Worm (Caenorhabditis elegans): ENCODE data around the gene syg-2.

syg-2 gene

DNA sequence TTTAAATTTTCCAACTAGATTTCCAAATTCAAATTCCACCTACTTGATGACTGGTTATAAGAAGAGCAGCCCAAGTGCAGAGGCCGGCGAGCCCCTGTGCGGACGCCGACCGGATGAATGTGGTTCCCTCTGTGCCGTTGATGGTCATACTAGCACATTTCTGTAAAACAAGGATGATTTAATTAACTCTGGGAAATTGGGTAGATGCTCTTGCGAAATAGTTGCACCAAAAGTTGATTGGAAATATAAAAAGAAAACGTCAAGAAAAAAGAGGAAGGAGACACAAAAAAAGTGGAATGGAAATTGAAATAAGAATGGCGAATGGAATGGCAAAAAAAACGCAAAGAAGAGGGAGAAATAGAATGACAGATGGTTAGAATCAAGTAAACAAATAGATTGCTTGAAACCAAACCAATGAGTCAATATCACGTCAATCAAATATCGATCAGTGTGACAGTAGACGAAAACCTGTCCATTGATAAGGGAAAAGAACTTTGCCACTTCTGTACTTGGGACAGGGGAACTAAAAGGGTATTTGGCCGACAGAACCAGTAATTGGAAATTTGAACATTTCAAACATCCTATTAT is 52.0 kb downstream of the syg-2 start, which contains the start of gene tmem-184 (continued):
- TF ChIP-seq lsy-2 (tag; optimal IDR thresholded peaks at IDR 0.05) (peak in 1 of 2 experiments; percentile 39), hlh-11 (tag; optimal IDR thresholded peaks at IDR 0.05) (peak; percentile 87), hlh-30 (tag; optimal IDR thresholded peaks at IDR 0.05; ENCODE audit: insufficient read depth) (peak; percentile 40), F10B5.3 (tag; optimal IDR thresholded peaks at IDR 0.05) (no peak), ztf-11 (tag; optimal IDR thresholded peaks at IDR 0.05) (no peak), unc-39 (tag; optimal IDR thresholded peaks at IDR 0.05) (no peak), hif-1 (tag; optimal IDR thresholded peaks at IDR 0.05) (peak in 1 of 2 experiments; percentile 20), nhr-6 (tag; optimal IDR thresholded peaks at IDR 0.05) (no peak), jun-1 (tag; optimal IDR thresholded peaks at IDR 0.05) (no peak), F26F4.8 (GFP tag; conservative IDR thresholded peaks at IDR 0.05) (no peak), attf-4 (tag; optimal IDR thresholded peaks at IDR 0.05) (no peak), ceh-62 (tag; optimal IDR thresholded peaks at IDR 0.05) (no peak), ceh-20 (GFP tag; IDR thresholded peaks at IDR 0.05) (peak; percentile 26; the same call in 1 of the 2 replicates), R02D3.7 (tag; optimal IDR thresholded peaks at IDR 0.05) (no peak), F49E8.2 (tag; optimal IDR thresholded peaks at IDR 0.05; ENCODE audit: borderline replicate concordance) (no peak), nhr-28 (tag; optimal IDR thresholded peaks at IDR 0.05) (peak; percentile 44), dpl-1 (GFP tag; optimal IDR thresholded peaks at IDR 0.05) (no peak), mes-2 (tag; optimal IDR thresholded peaks at IDR 0.05; ENCODE audit: poor library complexity, severe bottlenecking) (peak; percentile 0), nhr-48 (tag; optimal IDR thresholded peaks at IDR 0.05) (peak; percentile 88), T26A8.4 (GFP tag; IDR thresholded peaks at IDR 0.05) (no peak), snpc-1.2 (GFP tag; IDR thresholded peaks at IDR 0.05) (no peak), dmd-9 (GFP tag; IDR thresholded peaks at IDR 0.05) (no peak), mep-1 (tag; optimal IDR thresholded peaks at IDR 0.05) (peak; percentile 43), hmg-1.1 (GFP tag; IDR thresholded peaks at IDR 0.05) (0 out of 2 replicates have a peak, but pooled peaks have one; percentile 9), zag-1 (tag; optimal IDR thresholded peaks at IDR 0.05) (no peak), fkh-10 (GFP tag; optimal IDR thresholded peaks at IDR 0.05) (no peak), unc-62 (GFP tag; optimal IDR thresholded peaks at IDR 0.05 in 1 of 2) (peak; percentile 70 to 92), unc-62 (tag; optimal IDR thresholded peaks at IDR 0.05) (no peak)

DNA sequence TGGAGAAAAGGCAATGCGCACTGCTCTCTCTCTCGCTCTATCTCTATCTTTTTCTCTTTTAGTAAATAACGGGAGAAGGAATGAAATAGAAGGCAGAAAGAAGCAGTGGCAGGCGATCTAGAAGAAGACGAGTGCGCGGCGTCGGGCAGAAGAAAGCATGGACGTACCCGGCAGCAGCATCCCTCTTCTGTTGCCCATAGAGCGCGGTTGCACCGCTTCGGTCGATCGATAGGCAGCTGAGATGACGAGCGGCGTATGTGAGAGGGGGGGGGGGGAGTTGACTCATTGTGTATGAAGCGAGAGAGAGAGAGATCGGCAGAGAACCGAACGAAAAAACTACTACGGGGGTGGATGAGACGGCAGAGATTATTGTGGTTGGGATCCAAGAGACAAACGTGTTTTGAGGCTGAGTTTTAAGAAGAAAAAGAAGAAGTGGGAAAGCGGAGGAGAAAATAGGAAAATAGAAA is 53.4 kb downstream of the syg-2 start:
- TF ChIP-seq lin-38 (GFP tag; IDR thresholded peaks at IDR 0.05) (peak; percentile 98), lin-29 (GFP tag; IDR thresholded peaks at IDR 0.05) (no peak), aly-2 (tag; optimal IDR thresholded peaks at IDR 0.05) (no peak), ceh-44 (GFP tag; IDR thresholded peaks at IDR 0.05) (peak; percentile 59; the same call in 1 of the 2 replicates), T20F7.1 (GFP tag; optimal IDR thresholded peaks at IDR 0.05) (peak; percentile 81), nhr-102 (tag; optimal IDR thresholded peaks at IDR 0.05) (peak; percentile 75), rbr-2 (tag; optimal IDR thresholded peaks at IDR 0.05) (peak; percentile 97), duxl-1 (tag; optimal IDR thresholded peaks at IDR 0.05; ENCODE audit: poor library complexity) (no peak), zfp-2 (tag; optimal IDR thresholded peaks at IDR 0.05) (peak; percentile 58), mxl-2 (GFP tag; conservative IDR thresholded peaks at IDR 0.05) (0 out of 2 replicates have a peak, but pooled peaks have one; percentile 37), hif-1 (tag; optimal IDR thresholded peaks at IDR 0.05) (peak; percentile 31 to 88), daf-19 (GFP tag; conservative IDR thresholded peaks at IDR 0.05) (no peak), F49E8.2 (tag; optimal IDR thresholded peaks at IDR 0.05; ENCODE audit: borderline replicate concordance) (no peak), nhr-76 (tag; optimal IDR thresholded peaks at IDR 0.05) (no peak), arid-1 (GFP tag; conservative IDR thresholded peaks at IDR 0.05) (peak; percentile 69), nhr-41 (GFP tag; IDR thresholded peaks at IDR 0.05) (no peak), saeg-2 (GFP tag; IDR thresholded peaks at IDR 0.05) (no peak; the same call in 1 of the 2 replicates), vab-7 (GFP tag; IDR thresholded peaks at IDR 0.05) (peak; percentile 58; the same call in 1 of the 2 replicates), dmd-8 (GFP tag; IDR thresholded peaks at IDR 0.05) (no peak), madf-5 (GFP tag; IDR thresholded peaks at IDR 0.05) (no peak), Y5F2A.4 (GFP tag; optimal IDR thresholded peaks at IDR 0.05) (peak; percentile 56), ceh-20 (GFP tag; IDR thresholded peaks at IDR 0.05) (peak; percentile 88; the same call in 1 of the 2 replicates), ztf-11 (tag; optimal IDR thresholded peaks at IDR 0.05) (no peak), dpl-1 (GFP tag; optimal IDR thresholded peaks at IDR 0.05) (peak; percentile 63), ama-1 (optimal IDR thresholded peaks at IDR 0.05) (no peak), mep-1 (tag; optimal IDR thresholded peaks at IDR 0.05) (peak; percentile 98), fos-1 (tag; optimal IDR thresholded peaks at IDR 0.05) (no peak), ctbp-1 (GFP tag; IDR thresholded peaks at IDR 0.05) (peak; percentile 97)

Measured in whole organism, L4 larva.